Fruit fly (Drosophila melanogaster) whole organism, embryonic: ENCODE data around the gene CG7094.

Experiments used
- Atf-2 ChIP-seq: fragments of 200-800 bp; sonication (Bioruptor generic); optimal IDR thresholded peaks from 2 replicates; lab custom pipeline; 2016; ENCODE audit warnings: missing biosample characterization, missing genetic modification characterization
- Bgb ChIP-seq: fragments of 200-800 bp; sonication (Bioruptor generic); IDR thresholded peaks from 2 replicates; pipeline ENCODE4 v1.3.6; 2022; ENCODE audit warnings: missing biosample characterization, missing genetic modification characterization; ENCODE audit not compliant: partially characterized antibody
- Blimp-1 ChIP-seq: fragments of 200-800 bp; sonication (Bioruptor generic); optimal IDR thresholded peaks from 3 replicates; lab custom pipeline; 2018; ENCODE audit warnings: missing biosample characterization, missing genetic modification characterization, mild to moderate bottlenecking, moderate library complexity, missing genetic modification reagents
- CG10959 ChIP-seq: fragments of 200-800 bp; sonication (Bioruptor generic); IDR thresholded peaks from 2 replicates; pipeline ENCODE4 v1.3.6; 2022; ENCODE audit warnings: missing biosample characterization, missing genetic modification characterization
- CG11695 ChIP-seq: fragments of 200-800 bp; sonication (Bioruptor generic); IDR thresholded peaks from 3 replicates; pipeline ENCODE4 v1.3.6; 2022; ENCODE audit warnings: missing biosample characterization, missing genetic modification characterization
- CG12104 ChIP-seq: fragments of 200-800 bp; sonication (Bioruptor generic); optimal IDR thresholded peaks from 3 replicates; lab custom pipeline; 2016; ENCODE audit warnings: missing biosample characterization, missing genetic modification characterization
- CG12769 ChIP-seq: fragments of 200-800 bp; sonication (Bioruptor generic); optimal IDR thresholded peaks from 2 replicates; lab custom pipeline; 2019; ENCODE audit warnings: missing biosample characterization, mild to moderate bottlenecking, missing genetic modification characterization, moderate library complexity
- CG13894 ChIP-seq: fragments of 200-800 bp; sonication (Bioruptor generic); optimal IDR thresholded peaks from 3 replicates; lab custom pipeline; 2018; ENCODE audit warnings: missing biosample characterization, mild to moderate bottlenecking, missing genetic modification characterization, moderate library complexity
- CG14441 ChIP-seq: fragments of 200-800 bp; sonication (Bioruptor generic); IDR thresholded peaks from 2 replicates; pipeline ENCODE4 v1.3.6; 2022; ENCODE audit warnings: missing biosample characterization, missing genetic modification characterization
- CG14965 ChIP-seq: fragments of 200-800 bp; sonication (Bioruptor generic); optimal IDR thresholded peaks from 2 replicates; lab custom pipeline; 2016; ENCODE audit warnings: missing biosample characterization, missing genetic modification characterization, borderline replicate concordance
- CG15514 ChIP-seq: fragments of 200-800 bp; sonication (Bioruptor generic); optimal IDR thresholded peaks from 3 replicates; lab custom pipeline; 2017; ENCODE audit warnings: missing biosample characterization, missing genetic modification characterization, mild to moderate bottlenecking, moderate library complexity, missing genetic modification reagents
- CG17912 ChIP-seq: fragments of 200-800 bp; sonication (Bioruptor generic); optimal IDR thresholded peaks from 2 replicates; lab custom pipeline; 2018; ENCODE audit warnings: missing biosample characterization, mild to moderate bottlenecking, missing genetic modification characterization
- CG1792 ChIP-seq: fragments of 200-800 bp; sonication (Bioruptor generic); optimal IDR thresholded peaks from 2 replicates; lab custom pipeline; 2016; ENCODE audit warnings: missing biosample characterization, missing genetic modification characterization
- CG30020 ChIP-seq: fragments of 200-800 bp; optimal IDR thresholded peaks from 2 replicates; lab custom pipeline; 2019; ENCODE audit warnings: missing biosample characterization, mild to moderate bottlenecking, missing genetic modification characterization, moderate library complexity
- CG3281 ChIP-seq: fragments of 200-800 bp; sonication (Bioruptor generic); optimal IDR thresholded peaks from 3 replicates; lab custom pipeline; 2017; ENCODE audit warnings: missing biosample characterization, mild to moderate bottlenecking, missing genetic modification characterization
- CG33557 ChIP-seq: fragments of 200-800 bp; sonication (Bioruptor generic); optimal IDR thresholded peaks from 2 replicates; lab custom pipeline; 2019; ENCODE audit warnings: missing biosample characterization, mild to moderate bottlenecking, missing genetic modification characterization, moderate library complexity
- CG3995 ChIP-seq: fragments of 200-800 bp; sonication (Bioruptor generic); optimal IDR thresholded peaks from 3 replicates; lab custom pipeline; 2016; ENCODE audit warnings: missing biosample characterization, missing genetic modification characterization
- CG4328 ChIP-seq: fragments of 200-800 bp; sonication (Bioruptor generic); optimal IDR thresholded peaks from 3 replicates; lab custom pipeline; 2017; ENCODE audit warnings: missing biosample characterization, missing genetic modification reagents, missing genetic modification characterization
- CG5180 ChIP-seq: fragments of 200-800 bp; sonication (Bioruptor generic); optimal IDR thresholded peaks from 3 replicates; lab custom pipeline; 2017; ENCODE audit warnings: missing biosample characterization, missing genetic modification characterization, mild to moderate bottlenecking, moderate library complexity, missing genetic modification reagents
- CG6175 ChIP-seq: fragments of 200-800 bp; sonication (Bioruptor generic); IDR thresholded peaks from 3 replicates; pipeline ENCODE4 v1.3.6; 2022; ENCODE audit warnings: missing biosample characterization, missing genetic modification characterization
- CG6272 ChIP-seq: fragments of 200-800 bp; sonication (Bioruptor generic); IDR thresholded peaks from 2 replicates; pipeline ENCODE4 v1.3.6; 2022; ENCODE audit warnings: missing biosample characterization, missing genetic modification characterization
- CG7271 ChIP-seq: fragments of 200-800 bp; sonication (Bioruptor generic); optimal IDR thresholded peaks from 2 replicates; lab custom pipeline; 2018; ENCODE audit warnings: missing biosample characterization, mild to moderate bottlenecking, missing genetic modification characterization, moderate library complexity
- CG8478 ChIP-seq: fragments of >200 bp; optimal IDR thresholded peaks from 2 replicates; lab custom pipeline; 2018
- Eip74EF ChIP-seq, 2 experiments: fragments of 200-800 bp in 1 of 2; fragments of >200 bp in 1 of 2; sonication (Bioruptor generic) in 1 of 2; optimal IDR thresholded peaks; 2 replicates each; lab custom pipeline; 2017 to 2019; ENCODE audit warnings: missing biosample characterization in 2 of 2, missing genetic modification characterization in 2 of 2, mild to moderate bottlenecking in 1 of 2, moderate library complexity in 1 of 2
- Hr3 ChIP-seq: fragments of 200-800 bp; sonication (Bioruptor generic); optimal IDR thresholded peaks from 3 replicates; lab custom pipeline; 2016; ENCODE audit warnings: missing biosample characterization, missing genetic modification characterization
- Ptx1 ChIP-seq: fragments of 200-800 bp; sonication (Bioruptor generic); IDR thresholded peaks from 2 replicates; pipeline ENCODE4 v1.3.6; 2022; ENCODE audit warnings: missing biosample characterization, missing genetic modification characterization
- Trl ChIP-seq, 3 experiments: fragments of >200 bp in 2 of 3; fragments of 200-800 bp in 1 of 3; sonication (Bioruptor generic) in 1 of 3; optimal IDR thresholded peaks; 2 replicates in 1 of 3; 3 replicates in 2 of 3; lab custom pipeline; 2016 to 2017; ENCODE audit warnings: missing biosample characterization in 1 of 3, missing genetic modification characterization in 1 of 3
- abd-A ChIP-seq: fragments of 200-800 bp; sonication (Bioruptor generic); optimal IDR thresholded peaks from 3 replicates; lab custom pipeline; 2019; ENCODE audit warnings: missing biosample characterization, mild to moderate bottlenecking, missing genetic modification characterization, moderate library complexity
- ap ChIP-seq: fragments of 200-800 bp; sonication (Bioruptor generic); IDR thresholded peaks from 2 replicates; pipeline ENCODE4 v1.3.6; 2022; ENCODE audit warnings: missing biosample characterization, missing genetic modification characterization
- caup ChIP-seq: fragments of 200-800 bp; sonication (Bioruptor generic); optimal IDR thresholded peaks from 3 replicates; lab custom pipeline; 2017; ENCODE audit warnings: missing biosample characterization, mild to moderate bottlenecking, missing genetic modification characterization, moderate library complexity; ENCODE audit not compliant: severe bottlenecking
- chinmo ChIP-seq: fragments of 200-800 bp; sonication (Bioruptor generic); IDR thresholded peaks from 4 replicates; pipeline ENCODE4 v1.3.6; 2022; ENCODE audit warnings: missing biosample characterization, missing genetic modification characterization; ENCODE audit not compliant: partially characterized antibody
- croc ChIP-seq: fragments of 200-800 bp; sonication (Bioruptor generic); conservative IDR thresholded peaks from 3 replicates; pipeline ENCODE4 v1.3.6; 2022; ENCODE audit warnings: missing biosample characterization, missing genetic modification characterization
- gfzf ChIP-seq: fragments of 200-800 bp; sonication (Bioruptor generic); optimal IDR thresholded peaks from 2 replicates; lab custom pipeline; 2016; ENCODE audit warnings: missing biosample characterization, mild to moderate bottlenecking, missing genetic modification characterization, moderate library complexity
- jigr1 ChIP-seq: fragments of 200-800 bp; sonication (Bioruptor generic); IDR thresholded peaks from 3 replicates; pipeline ENCODE4 v1.3.6; 2022; ENCODE audit warnings: missing biosample characterization, missing genetic modification characterization
- jing ChIP-seq: fragments of 200-800 bp; sonication (Bioruptor generic); optimal IDR thresholded peaks from 2 replicates; lab custom pipeline; 2018; ENCODE audit warnings: missing biosample characterization, mild to moderate bottlenecking, missing genetic modification characterization
- kni ChIP-seq: fragments of 200-800 bp; sonication (Bioruptor generic); optimal IDR thresholded peaks from 3 replicates; lab custom pipeline; 2017; ENCODE audit warnings: mild to moderate bottlenecking, missing biosample characterization, missing genetic modification reagents, missing genetic modification characterization
- lola ChIP-seq, 3 experiments: fragments of >200 bp in 2 of 3; fragments of 200-800 bp in 1 of 3; sonication (Bioruptor generic) in 1 of 3; optimal IDR thresholded peaks; 2 replicates each; lab custom pipeline; 2017 to 2019; ENCODE audit warnings: missing biosample characterization in 3 of 3, missing genetic modification characterization in 3 of 3, mild to moderate bottlenecking in 1 of 3, moderate library complexity in 1 of 3
- nerfin-1 ChIP-seq: fragments of 200-800 bp; sonication (Bioruptor generic); optimal IDR thresholded peaks from 3 replicates; lab custom pipeline; 2019; ENCODE audit warnings: missing biosample characterization, mild to moderate bottlenecking, missing genetic modification characterization, moderate library complexity
- pan ChIP-seq, 4 experiments: fragments of >200 bp in 3 of 4; fragments of 200-800 bp in 1 of 4; sonication (Bioruptor generic) in 1 of 4; optimal IDR thresholded peaks in 3 of 4; IDR thresholded peaks in 1 of 4; 2 replicates each; pipeline versions ENCODE4 v1.3.6 to Lab custom; 2017 to 2022; ENCODE audit warnings: missing biosample characterization in 2 of 4, missing genetic modification characterization in 2 of 4, mixed read lengths in 1 of 4
- pita ChIP-seq: fragments of 200-800 bp; sonication (Bioruptor generic); optimal IDR thresholded peaks from 2 replicates; lab custom pipeline; 2017; ENCODE audit warnings: missing biosample characterization, mild to moderate bottlenecking, missing genetic modification characterization
- pros ChIP-seq: fragments of 200-800 bp; sonication (Bioruptor generic); optimal IDR thresholded peaks from 3 replicates; lab custom pipeline; 2019; ENCODE audit warnings: missing biosample characterization, mild to moderate bottlenecking, missing genetic modification characterization, moderate library complexity
- schlank ChIP-seq: fragments of 200-800 bp; sonication (Bioruptor generic); optimal IDR thresholded peaks from 2 replicates; lab custom pipeline; 2018; ENCODE audit warnings: missing biosample characterization, mild to moderate bottlenecking, missing genetic modification characterization
- scrt ChIP-seq: fragments of 200-800 bp; sonication (Bioruptor generic); optimal IDR thresholded peaks from 2 replicates; lab custom pipeline; 2018; ENCODE audit warnings: missing biosample characterization, mild to moderate bottlenecking, missing genetic modification characterization, moderate library complexity
- sens ChIP-seq: fragments of 200-800 bp; sonication (Bioruptor generic); peaks from one replicate; lab custom pipeline; 2016; ENCODE audit warnings: missing biosample characterization, missing genetic modification characterization
- sqz ChIP-seq: fragments of 200-800 bp; sonication (Bioruptor generic); optimal IDR thresholded peaks from 3 replicates; lab custom pipeline; 2018; ENCODE audit warnings: missing biosample characterization, mild to moderate bottlenecking, missing genetic modification characterization
- ssp ChIP-seq: fragments of 200-800 bp; sonication (Bioruptor generic); IDR thresholded peaks from 2 replicates; pipeline ENCODE4 v1.3.6; 2022; ENCODE audit warnings: missing biosample characterization, missing genetic modification characterization
- unc-4 ChIP-seq: fragments of 200-800 bp; sonication (Bioruptor generic); IDR thresholded peaks from 2 replicates; pipeline ENCODE4 v1.3.6; 2022; ENCODE audit warnings: missing biosample characterization, missing genetic modification characterization; ENCODE audit not compliant: partially characterized antibody
- wdn ChIP-seq: fragments of 200-800 bp; sonication (Bioruptor generic); IDR thresholded peaks from 2 replicates; pipeline ENCODE4 v1.3.6; 2022; ENCODE audit warnings: missing biosample characterization, missing genetic modification characterization

CG7094 gene

dm6 chr2L:17574337-17574912 is 18.9 kb upstream of the CG7094 start (continued):
- TF ChIP-seq unc-4 (GFP tag; lab: Robert Waterston, UW) (no peak), CG6175 (no peak), CG12104 (no peak), lola (GFP tag; optimal IDR thresholded peaks at IDR 0.05; lab: Kevin White, UChicago) (no peak), CG3281 (GFP tag; lab: Kevin White, UChicago) (no peak), wdn (GFP tag; lab: Robert Waterston, UW) (no peak), caup (no peak), abd-A (tag; lab: Kevin White, UChicago) (peak; percentile 98), jing (GFP tag; lab: Kevin White, UChicago) (no peak), Ptx1 (GFP tag; lab: Robert Waterston, UW) (no peak), kni (GFP tag; lab: Kevin White, UChicago) (no peak), CG13894 (tag; lab: Kevin White, UChicago) (peak; percentile 34), CG17912 (GFP tag; lab: Kevin White, UChicago) (no peak), ssp (GFP tag; lab: Robert Waterston, UW) (no peak), CG10959 (GFP tag; lab: Robert Waterston, UW) (no peak), Trl (optimal IDR thresholded peaks at IDR 0.05; lab: Kevin White, UChicago) (peak in 1 of 2 experiments; percentile 18), Trl (GFP tag; optimal IDR thresholded peaks at IDR 0.05; lab: Kevin White, UChicago) (no peak), Hr3 (GFP tag; lab: Kevin White, UChicago) (no peak), Eip74EF (GFP tag; optimal IDR thresholded peaks at IDR 0.05; lab: Kevin White, UChicago) (no peak), scrt (peak; percentile 73), ap (no peak), Blimp-1 (GFP tag; lab: Kevin White, UChicago) (no peak), CG15514 (no peak), sens (GFP tag; lab: Kevin White, UChicago) (no peak), schlank (tag; lab: Kevin White, UChicago) (no peak), CG7271 (tag; lab: Kevin White, UChicago) (no peak), croc (no peak), CG14965 (no peak), pita (no peak), CG8478 (no peak), CG33557 (GFP tag; lab: Kevin White, UChicago) (no peak), pros (no peak), CG11695 (GFP tag; lab: Robert Waterston, UW) (no peak), CG30020 (no peak), Bgb (GFP tag; lab: Robert Waterston, UW) (no peak), nerfin-1 (tag; lab: Kevin White, UChicago) (no peak), CG12769 (tag; lab: Kevin White, UChicago) (no peak), chinmo (GFP tag; lab: Robert Waterston, UW) (no peak), CG14441 (GFP tag; lab: Robert Waterston, UW) (no peak), CG6272 (GFP tag; lab: Robert Waterston, UW) (0 out of 2 replicates have a peak, but pooled peaks have one; percentile 25), jigr1 (GFP tag; lab: Robert Waterston, UW) (no peak), CG1792 (GFP tag; lab: Kevin White, UChicago) (no peak), gfzf (GFP tag; lab: Kevin White, UChicago) (no peak), CG4328 (no peak), CG3995 (GFP tag; lab: Kevin White, UChicago) (no peak), pan (optimal IDR thresholded peaks at IDR 0.05; lab: Kevin White, UChicago) (no peak), pan (GFP tag; optimal IDR thresholded peaks at IDR 0.05 in 1 of 2, IDR thresholded peaks at IDR 0.05 in 1 of 2) (no peak), sqz (peak; percentile 58), Atf-2 (GFP tag; lab: Kevin White, UChicago) (no peak), CG5180 (GFP tag; lab: Kevin White, UChicago) (no peak)
